Worm (Caenorhabditis elegans) whole organism, L4/young adult: ENCODE measurements around the gene F26A1.9.

ENCODE experiments used
- W03F9.2 ChIP-seq: fragments of 150-350 bp; optimal IDR thresholded peaks from 2 replicates; lab custom pipeline; 2014; ENCODE audit warnings: missing biosample characterization, missing genetic modification characterization
- dao-5 ChIP-seq: sonication (generic microtip); optimal IDR thresholded peaks from 2 replicates; lab custom pipeline; 2016; ENCODE audit warnings: missing genotype, missing genetic modification characterization, moderate library complexity, missing compliant biosample characterization
- him-1 ChIP-seq: sonication (generic microtip); optimal IDR thresholded peaks from 2 replicates; lab custom pipeline; 2016; ENCODE audit warnings: missing genotype, missing genetic modification reagents, missing genetic modification characterization, missing compliant biosample characterization

ce11 chrIII:4829440-4829839, at the start of gene F26A1.9:
- TF ChIP-seq him-1, result no peak
- TF ChIP-seq W03F9.2 (tag; lab: Kevin White, UChicago), result no peak
- no peak for TF ChIP-seq dao-5
